Worm (Caenorhabditis elegans): Measurements from ENCODE around the gene srh-61.

DNA sequence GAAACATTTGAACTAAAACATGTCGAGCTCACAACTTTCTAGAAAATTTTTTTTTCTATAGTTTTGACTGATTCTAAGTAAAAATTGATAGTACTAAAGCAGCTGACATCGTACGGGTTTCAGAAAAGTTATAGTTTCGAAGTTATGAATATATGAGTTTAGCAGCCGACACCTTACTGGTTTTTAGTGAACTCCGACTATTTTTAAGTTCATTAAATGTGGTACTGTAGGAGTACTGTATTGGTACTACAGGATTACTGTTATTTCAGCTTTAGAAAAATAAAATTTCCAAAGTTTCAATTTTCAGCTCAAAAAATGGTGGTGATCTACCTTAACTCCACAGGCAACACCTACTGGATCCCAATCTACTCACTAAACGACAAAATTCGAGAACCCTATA is 50.7 kb downstream of the srh-61 start, which contains the start of gene sre-37:
- no peak for TF ChIP-seq aha-1 (tag)
- TF ChIP-seq ztf-11 (tag; optimal IDR thresholded peaks at IDR 0.05), result no peak
- TF ChIP-seq unc-130 (GFP tag; optimal IDR thresholded peaks at IDR 0.05), result no peak
- no peak for TF ChIP-seq mep-1 (tag; optimal IDR thresholded peaks at IDR 0.05)
- TF ChIP-seq nhr-28 (tag; optimal IDR thresholded peaks at IDR 0.05), result no peak
- TF ChIP-seq nhr-41 (GFP tag; IDR thresholded peaks at IDR 0.05), result no peak
- TF ChIP-seq lin-13 (GFP tag; optimal IDR thresholded peaks at IDR 0.05), result no peak
- TF ChIP-seq dpl-1 (GFP tag; optimal IDR thresholded peaks at IDR 0.05), result no peak
- TF ChIP-seq R02D3.7 (tag; optimal IDR thresholded peaks at IDR 0.05), result no peak
- TF ChIP-seq pqm-1 (tag; optimal IDR thresholded peaks at IDR 0.05), result no peak
- no peak for TF ChIP-seq nhr-6 (tag; optimal IDR thresholded peaks at IDR 0.05)
- no peak for TF ChIP-seq mdl-1 (tag; optimal IDR thresholded peaks at IDR 0.05)

Data from whole organism, L4 larva.